Worm (Caenorhabditis elegans) whole organism, L1 larva: ENCODE data around the gene Y22D7AL.1.

Source experiments
- elt-3 ChIP-seq, 6 experiments: fragments of 150-350 bp in 1 of 6; sonication (generic microtip); optimal IDR thresholded peaks; 2 replicates each; lab custom pipeline; 2017 to 2018; ENCODE audit warnings: missing biosample characterization in 6 of 6, missing genetic modification characterization in 6 of 6, inconsistent platforms in 1 of 6
- grh-1 ChIP-seq: fragments of 200-800 bp; sonication (Bioruptor generic); IDR thresholded peaks from 2 replicates; pipeline ENCODE4 v1.3.6; 2022; ENCODE audit warnings: missing genetic modification reagents, missing genetic modification characterization, missing compliant biosample characterization
- ztf-4 ChIP-seq: fragments of 150-350 bp; optimal IDR thresholded peaks from 2 replicates; lab custom pipeline; 2014; ENCODE audit warnings: missing biosample characterization, missing genetic modification characterization

- TF ChIP-seq grh-1 (GFP tag; lab: Robert Waterston, UW) (0 out of 2 replicates have a peak, but pooled peaks have one; percentile 16), ztf-4 (tag; lab: Kevin White, UChicago) (no peak), elt-3 (tag; optimal IDR thresholded peaks at IDR 0.05; lab: Kevin White, UChicago) (no peak)
Observed at ce11 chrIII:1666893-1667292, 14.6 kb downstream of the Y22D7AL.1 start.
